Fruit fly (Drosophila melanogaster) whole organism, prepupa: ENCODE data around the gene CG43678.

Experiments
- Blimp-1 ChIP-seq: fragments of 200-800 bp; sonication (Bioruptor generic); optimal IDR thresholded peaks from 3 replicates; lab custom pipeline; 2017; ENCODE audit warnings: missing biosample characterization, missing genetic modification characterization, mild to moderate bottlenecking, moderate library complexity, missing genetic modification reagents
- CG10631 ChIP-seq: fragments of 200-800 bp; sonication (Bioruptor generic); optimal IDR thresholded peaks from 2 replicates; lab custom pipeline; 2016; ENCODE audit warnings: missing biosample characterization, missing genetic modification characterization
- CG10669 ChIP-seq: fragments of 200-800 bp; sonication (Bioruptor generic); optimal IDR thresholded peaks from 3 replicates; lab custom pipeline; 2018; ENCODE audit warnings: missing biosample characterization, mild to moderate bottlenecking, missing genetic modification characterization, moderate library complexity
- CG11294 ChIP-seq: fragments of 200-800 bp; sonication (Bioruptor generic); IDR thresholded peaks from 2 replicates; pipeline ENCODE4 v1.3.6; 2022; ENCODE audit warnings: missing biosample characterization, missing genetic modification characterization
- CG11902 ChIP-seq: fragments of 200-800 bp; sonication (Bioruptor generic); optimal IDR thresholded peaks from 3 replicates; lab custom pipeline; 2016; ENCODE audit warnings: missing biosample characterization, missing genetic modification characterization
- CG15336 ChIP-seq: fragments of 200-800 bp; sonication (Bioruptor generic); IDR thresholded peaks from 2 replicates; pipeline ENCODE4 v1.3.6; 2022; ENCODE audit warnings: missing biosample characterization, missing genetic modification characterization
- CG1621 ChIP-seq: fragments of 200-800 bp; sonication (Bioruptor generic); optimal IDR thresholded peaks from 3 replicates; lab custom pipeline; 2018; ENCODE audit warnings: missing biosample characterization, mild to moderate bottlenecking, missing genetic modification characterization
- CG16779 ChIP-seq: fragments of 200-800 bp; sonication (Bioruptor generic); optimal IDR thresholded peaks from 3 replicates; lab custom pipeline; 2017; ENCODE audit warnings: missing biosample characterization, mild to moderate bottlenecking, missing genetic modification characterization
- CG3032 ChIP-seq: fragments of 200-800 bp; optimal IDR thresholded peaks from 2 replicates; lab custom pipeline; 2019; ENCODE audit warnings: missing biosample characterization, mild to moderate bottlenecking, missing genetic modification characterization, moderate library complexity
- CG31627 ChIP-seq: fragments of 200-800 bp; sonication (Bioruptor generic); optimal IDR thresholded peaks from 3 replicates; lab custom pipeline; 2016; ENCODE audit warnings: missing biosample characterization, missing genetic modification characterization
- CG32006 ChIP-seq: fragments of 200-800 bp; sonication (Bioruptor generic); optimal IDR thresholded peaks from 3 replicates; lab custom pipeline; 2017; ENCODE audit warnings: missing biosample characterization, mild to moderate bottlenecking, missing genetic modification characterization
- CG34406 ChIP-seq: fragments of 200-800 bp; sonication (Bioruptor generic); optimal IDR thresholded peaks from 3 replicates; lab custom pipeline; 2016; ENCODE audit warnings: missing biosample characterization, missing genetic modification characterization
- CG3919 ChIP-seq: fragments of 200-800 bp; sonication (Bioruptor generic); optimal IDR thresholded peaks from 3 replicates; lab custom pipeline; 2016; ENCODE audit warnings: missing biosample characterization, missing genetic modification characterization
- CG4318 ChIP-seq: fragments of 200-800 bp; sonication (Bioruptor generic); optimal IDR thresholded peaks from 3 replicates; lab custom pipeline; 2017; ENCODE audit warnings: missing biosample characterization, mild to moderate bottlenecking, missing genetic modification characterization
- CG6163 ChIP-seq: fragments of 200-800 bp; sonication (Bioruptor generic); IDR thresholded peaks from 3 replicates; pipeline ENCODE4 v1.3.6; 2022; ENCODE audit warnings: missing biosample characterization, missing genetic modification characterization
- CG6276 ChIP-seq: fragments of 200-800 bp; sonication (Bioruptor generic); optimal IDR thresholded peaks from 2 replicates; lab custom pipeline; 2017; ENCODE audit warnings: missing biosample characterization, mild to moderate bottlenecking, missing genetic modification characterization
- CG6792 ChIP-seq: fragments of 200-800 bp; sonication (Bioruptor generic); optimal IDR thresholded peaks from 3 replicates; lab custom pipeline; 2016; ENCODE audit warnings: missing biosample characterization, missing genetic modification characterization
- CG6808 ChIP-seq: fragments of 200-800 bp; sonication (Bioruptor generic); optimal IDR thresholded peaks from 3 replicates; lab custom pipeline; 2017; ENCODE audit warnings: missing biosample characterization, missing genetic modification characterization, mild to moderate bottlenecking, moderate library complexity, missing genetic modification reagents
- CG6854 ChIP-seq: fragments of 200-800 bp; sonication (Bioruptor generic); optimal IDR thresholded peaks from 2 replicates; lab custom pipeline; 2017; ENCODE audit warnings: missing biosample characterization, mild to moderate bottlenecking, missing genetic modification characterization
- CG7368 ChIP-seq: fragments of 200-800 bp; sonication (Bioruptor generic); optimal IDR thresholded peaks from 3 replicates; lab custom pipeline; 2016; ENCODE audit warnings: missing biosample characterization, missing genetic modification characterization
- CG8119 ChIP-seq: fragments of 200-800 bp; sonication (Bioruptor generic); IDR thresholded peaks from 3 replicates; pipeline ENCODE4 v1.3.6; 2022; ENCODE audit warnings: missing biosample characterization, missing genetic modification characterization
- CG9139 ChIP-seq: fragments of 200-800 bp; sonication (Bioruptor generic); optimal IDR thresholded peaks from 3 replicates; lab custom pipeline; 2017; ENCODE audit warnings: missing biosample characterization, mild to moderate bottlenecking, missing genetic modification characterization
- Eip75B ChIP-seq: fragments of 200-800 bp; sonication (Bioruptor generic); optimal IDR thresholded peaks from 3 replicates; lab custom pipeline; 2016; ENCODE audit warnings: missing biosample characterization, missing genetic modification characterization
- Eip78C ChIP-seq: fragments of 200-800 bp; sonication (Bioruptor generic); peaks from one replicate; lab custom pipeline; 2016; ENCODE audit warnings: missing biosample characterization, missing genetic modification characterization
- Gug ChIP-seq: fragments of 200-800 bp; sonication (Bioruptor generic); IDR thresholded peaks from 2 replicates; pipeline ENCODE4 v1.3.6; 2022; ENCODE audit warnings: missing biosample characterization, missing genetic modification characterization
- Hr4 ChIP-seq: fragments of 200-800 bp; sonication (Bioruptor generic); optimal IDR thresholded peaks from 3 replicates; lab custom pipeline; 2016; ENCODE audit warnings: missing biosample characterization, missing genetic modification characterization
- Lpt ChIP-seq: fragments of 200-800 bp; sonication (Bioruptor generic); optimal IDR thresholded peaks from 3 replicates; lab custom pipeline; 2016; ENCODE audit warnings: missing biosample characterization, missing genetic modification characterization
- Met ChIP-seq: fragments of 200-800 bp; sonication (Bioruptor generic); optimal IDR thresholded peaks from 3 replicates; lab custom pipeline; 2016; ENCODE audit warnings: missing biosample characterization, missing genetic modification characterization
- OdsH ChIP-seq: fragments of 200-800 bp; sonication (Bioruptor generic); optimal IDR thresholded peaks from 3 replicates; lab custom pipeline; 2016; ENCODE audit warnings: missing biosample characterization, missing genetic modification characterization
- Smox ChIP-seq: fragments of 200-800 bp; sonication (Bioruptor generic); optimal IDR thresholded peaks from 3 replicates; lab custom pipeline; 2016; ENCODE audit warnings: missing biosample characterization, missing genetic modification characterization
- Sox102F ChIP-seq: fragments of 200-800 bp; sonication (Bioruptor generic); optimal IDR thresholded peaks from 2 replicates; lab custom pipeline; 2016; ENCODE audit warnings: missing biosample characterization, mild to moderate bottlenecking, missing genetic modification characterization
- Sox15 ChIP-seq: fragments of 200-800 bp; sonication (Bioruptor generic); optimal IDR thresholded peaks from 3 replicates; lab custom pipeline; 2016; ENCODE audit warnings: missing biosample characterization, missing genetic modification characterization
- achi ChIP-seq: fragments of 200-800 bp; sonication (Bioruptor generic); optimal IDR thresholded peaks from 3 replicates; lab custom pipeline; 2016; ENCODE audit warnings: missing biosample characterization, missing genetic modification characterization
- cyc ChIP-seq: fragments of 200-800 bp; sonication (Bioruptor generic); optimal IDR thresholded peaks from 3 replicates; lab custom pipeline; 2016; ENCODE audit warnings: missing biosample characterization, missing genetic modification characterization
- dac ChIP-seq: fragments of 200-800 bp; sonication (Bioruptor generic); optimal IDR thresholded peaks from 2 replicates; lab custom pipeline; 2017; ENCODE audit warnings: missing biosample characterization, mild to moderate bottlenecking, missing genetic modification characterization
- dsx ChIP-seq: fragments of 200-800 bp; optimal IDR thresholded peaks from 3 replicates; lab custom pipeline; 2019; ENCODE audit warnings: missing biosample characterization, mild to moderate bottlenecking, missing genetic modification characterization, moderate library complexity; ENCODE audit not compliant: poor library complexity, severe bottlenecking
- eg ChIP-seq: fragments of 200-800 bp; sonication (Bioruptor generic); IDR thresholded peaks from 3 replicates; pipeline ENCODE4 v1.3.6; 2022; ENCODE audit warnings: missing biosample characterization, missing genetic modification characterization
- esn ChIP-seq: fragments of 200-800 bp; sonication (Bioruptor generic); optimal IDR thresholded peaks from 2 replicates; lab custom pipeline; 2016; ENCODE audit warnings: missing biosample characterization, mild to moderate bottlenecking, missing genetic modification characterization, moderate library complexity
- fd59A ChIP-seq: fragments of 200-800 bp; sonication (Bioruptor generic); optimal IDR thresholded peaks from 2 replicates; lab custom pipeline; 2017; ENCODE audit warnings: missing biosample characterization, mild to moderate bottlenecking, missing genetic modification characterization, missing genetic modification reagents
- lz ChIP-seq: fragments of 200-800 bp; sonication (Bioruptor generic); optimal IDR thresholded peaks from 3 replicates; lab custom pipeline; 2016; ENCODE audit warnings: missing biosample characterization, missing genetic modification characterization
- net ChIP-seq: fragments of 200-800 bp; sonication (Bioruptor generic); optimal IDR thresholded peaks from 3 replicates; lab custom pipeline; 2016; ENCODE audit warnings: missing biosample characterization, missing genetic modification characterization
- pdm3 ChIP-seq: fragments of 200-800 bp; sonication (Bioruptor generic); optimal IDR thresholded peaks from 3 replicates; lab custom pipeline; 2016; ENCODE audit warnings: missing biosample characterization, missing genetic modification characterization
- salr ChIP-seq, 2 experiments: fragments of 200-800 bp; sonication (Bioruptor generic); optimal IDR thresholded peaks; 3 replicates each; lab custom pipeline; 2016 to 2018; ENCODE audit warnings: missing biosample characterization in 2 of 2, missing genetic modification characterization in 2 of 2, mild to moderate bottlenecking in 1 of 2
- spab ChIP-seq: fragments of 200-800 bp; sonication (Bioruptor generic); optimal IDR thresholded peaks from 2 replicates; lab custom pipeline; 2017; ENCODE audit warnings: missing biosample characterization, mild to moderate bottlenecking, missing genetic modification characterization, missing genetic modification reagents
- ss ChIP-seq, 2 experiments: fragments of 200-800 bp; sonication (Bioruptor generic); optimal IDR thresholded peaks; 2 replicates in 1 of 2; 3 replicates in 1 of 2; lab custom pipeline; 2017 to 2018; ENCODE audit warnings: mild to moderate bottlenecking in 2 of 2, missing biosample characterization in 2 of 2, missing genetic modification characterization in 2 of 2, moderate library complexity in 1 of 2
- svp ChIP-seq: fragments of 200-800 bp; sonication (Bioruptor generic); peaks from one replicate; lab custom pipeline; 2016; ENCODE audit warnings: missing biosample characterization, missing genetic modification characterization
- topi ChIP-seq: fragments of 200-800 bp; sonication (Bioruptor generic); optimal IDR thresholded peaks from 3 replicates; lab custom pipeline; 2016; ENCODE audit warnings: missing biosample characterization, missing genetic modification characterization

CG43678 gene

dm6 chr3L:15006825-15007224 lies 42.5 kb downstream of the CG43678 start (continued):
- TF ChIP-seq CG16779 (tag; lab: Kevin White, UChicago) (peak; percentile 55), Eip78C (GFP tag; lab: Kevin White, UChicago) (peak; percentile 97), CG10669 (peak; percentile 74), CG15336 (GFP tag; lab: Robert Waterston, UW) (peak; percentile 97), CG6854 (GFP tag; lab: Kevin White, UChicago) (no peak), Blimp-1 (GFP tag; lab: Kevin White, UChicago) (no peak), Met (peak; percentile 68), Sox102F (GFP tag; lab: Kevin White, UChicago) (peak; percentile 77), CG6163 (peak; percentile 91), CG11294 (GFP tag; lab: Robert Waterston, UW) (peak; percentile 80), CG3919 (GFP tag; lab: Kevin White, UChicago) (peak; percentile 86), esn (GFP tag; lab: Kevin White, UChicago) (peak; percentile 82), salr (GFP tag; optimal IDR thresholded peaks at IDR 0.05; lab: Kevin White, UChicago) (peak; percentile 50 to 65), achi (GFP tag; lab: Kevin White, UChicago) (peak; percentile 83), CG6808 (GFP tag; lab: Kevin White, UChicago) (peak; percentile 59)

- TF ChIP-seq CG6163 = 0 out of 3 replicates have a peak, but pooled peaks have one; percentile 41
- no peak for TF ChIP-seq Blimp-1 (GFP tag; lab: Kevin White, UChicago)
- TF ChIP-seq CG15336 (GFP tag; lab: Robert Waterston, UW) = peak; percentile 43
- TF ChIP-seq Gug (GFP tag; lab: Robert Waterston, UW) = 0 out of 2 replicates have a peak, but pooled peaks have one; percentile 10
- peak; percentile 46 for TF ChIP-seq achi (GFP tag; lab: Kevin White, UChicago)
- peak; percentile 1 for TF ChIP-seq CG1621 (tag; lab: Kevin White, UChicago)
- no peak for TF ChIP-seq CG11902
- TF ChIP-seq Sox15 (GFP tag; lab: Kevin White, UChicago) = no peak
- peak; percentile 40 for TF ChIP-seq CG3919 (GFP tag; lab: Kevin White, UChicago)
- peak; percentile 67 for TF ChIP-seq CG10631 (GFP tag; lab: Kevin White, UChicago)
- TF ChIP-seq CG6792 (GFP tag; lab: Kevin White, UChicago) = peak; percentile 30
- TF ChIP-seq Smox (GFP tag; lab: Kevin White, UChicago) = peak; percentile 12
- TF ChIP-seq svp (GFP tag; lab: Kevin White, UChicago) = no peak
- peak; percentile 51 for TF ChIP-seq CG10669
- no peak for TF ChIP-seq topi
- TF ChIP-seq dsx (GFP tag; lab: Kevin White, UChicago) = peak; percentile 67
- TF ChIP-seq CG4318 (GFP tag; lab: Kevin White, UChicago) = no peak
- TF ChIP-seq eg (GFP tag; lab: Robert Waterston, UW) = no peak
- TF ChIP-seq ss (GFP tag; optimal IDR thresholded peaks at IDR 0.05; lab: Kevin White, UChicago) = peak; percentile 42 to 61
- TF ChIP-seq spab (GFP tag; lab: Kevin White, UChicago) = peak; percentile 67
- peak; percentile 51 for TF ChIP-seq CG32006 (GFP tag; lab: Kevin White, UChicago)
- TF ChIP-seq CG7368 (GFP tag; lab: Kevin White, UChicago) = peak; percentile 5
- peak; percentile 15 for TF ChIP-seq net
- TF ChIP-seq CG8119 (GFP tag; lab: Robert Waterston, UW) = no peak
- TF ChIP-seq CG3032 (tag; lab: Kevin White, UChicago) = peak; percentile 50
- peak; percentile 10 for TF ChIP-seq pdm3 (GFP tag; lab: Kevin White, UChicago)
- no peak for TF ChIP-seq lz
- TF ChIP-seq CG34406 = peak; percentile 16
- TF ChIP-seq dac (GFP tag; lab: Kevin White, UChicago) = peak; percentile 2
- TF ChIP-seq CG9139 = no peak
- TF ChIP-seq Hr4 (GFP tag; lab: Kevin White, UChicago) = peak; percentile 14
- no peak for TF ChIP-seq cyc
- TF ChIP-seq Eip75B (GFP tag; lab: Kevin White, UChicago) = peak; percentile 37
- peak; percentile 52 for TF ChIP-seq fd59A (GFP tag; lab: Kevin White, UChicago)
- peak; percentile 8 for TF ChIP-seq CG16779 (tag; lab: Kevin White, UChicago)
- no peak for TF ChIP-seq Lpt
- peak; percentile 9 for TF ChIP-seq Met
- TF ChIP-seq CG31627 (GFP tag; lab: Kevin White, UChicago) = peak; percentile 2
- no peak for TF ChIP-seq CG11294 (GFP tag; lab: Robert Waterston, UW)
- TF ChIP-seq salr (GFP tag; optimal IDR thresholded peaks at IDR 0.05; lab: Kevin White, UChicago) = peak in 1 of 2 experiments; percentile 27
- TF ChIP-seq CG6854 (GFP tag; lab: Kevin White, UChicago) = no peak
- TF ChIP-seq esn (GFP tag; lab: Kevin White, UChicago) = no peak
- TF ChIP-seq OdsH = peak; percentile 44
- peak; percentile 10 for TF ChIP-seq CG6276
- peak; percentile 89 for TF ChIP-seq Eip78C (GFP tag; lab: Kevin White, UChicago)
- TF ChIP-seq CG6808 (GFP tag; lab: Kevin White, UChicago) = peak; percentile 61
Observed at dm6 chr3L:15005774-15006173, 43.5 kb downstream of the CG43678 start.
